Worm (Caenorhabditis elegans): ENCODE data around the gene R05A10.2.
A peak's percentile ranks its signal among the peaks of the same experiment; 100 is the strongest.

Gene R05A10.2

DNA sequence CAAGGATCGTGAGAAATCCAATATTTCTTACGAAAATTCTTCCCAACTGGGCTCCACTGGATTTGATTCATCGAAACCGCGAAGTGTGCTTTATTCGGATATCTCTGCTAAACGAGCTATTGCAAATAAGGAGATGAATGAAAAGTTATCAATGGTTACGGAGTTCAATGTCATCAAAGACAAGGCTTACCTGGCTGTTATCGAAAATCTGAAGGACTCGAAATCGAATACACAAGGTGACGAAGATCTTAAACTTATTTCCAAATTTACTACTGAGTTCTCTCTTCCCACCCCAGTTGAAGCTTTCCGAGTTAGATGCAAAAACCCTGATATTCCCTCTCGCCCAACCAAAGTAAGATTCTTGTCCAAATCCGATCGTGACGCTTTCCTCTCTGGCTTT is 9.2 kb downstream of the R05A10.2 start:
- TF ChIP-seq aly-1 (tag; optimal IDR thresholded peaks at IDR 0.05) (no peak), hmbx-1 (tag; optimal IDR thresholded peaks at IDR 0.05) (no peak), F13C5.2 (tag; optimal IDR thresholded peaks at IDR 0.05) (no peak)

ce11 chrIV:14191919-14192318 is 14.8 kb downstream of the R05A10.2 start, which contains the start of gene K01G12.22:
Gene K01G12.22 (plus strand): TSS chrIV:14192219.
- TF ChIP-seq tra-4 (tag; optimal IDR thresholded peaks at IDR 0.05) (no peak), scrt-1 (GFP tag; IDR thresholded peaks at IDR 0.05) (no peak), ceh-13 (GFP tag; optimal IDR thresholded peaks at IDR 0.05) (no peak), flt-1 (GFP tag; IDR thresholded peaks at IDR 0.05) (no peak), ets-7 (tag; optimal IDR thresholded peaks at IDR 0.05) (no peak), F13C5.2 (tag; optimal IDR thresholded peaks at IDR 0.05) (no peak), sea-1 (GFP tag; conservative IDR thresholded peaks at IDR 0.05) (no peak), ama-1 (optimal IDR thresholded peaks at IDR 0.05) (no peak), aly-1 (tag; optimal IDR thresholded peaks at IDR 0.05) (no peak), tbx-11 (GFP tag; IDR thresholded peaks at IDR 0.05) (no peak), hmg-4 (GFP tag; optimal IDR thresholded peaks at IDR 0.05) (no peak)

- no peak for TF ChIP-seq hmbx-1 (tag; optimal IDR thresholded peaks at IDR 0.05)
- no peak for TF ChIP-seq tbx-11 (GFP tag; IDR thresholded peaks at IDR 0.05)
- TF ChIP-seq flt-1 (GFP tag; IDR thresholded peaks at IDR 0.05): no peak
- no peak for TF ChIP-seq hnd-1 (tag; optimal IDR thresholded peaks at IDR 0.05)
- no peak for TF ChIP-seq ceh-36 (tag; optimal IDR thresholded peaks at IDR 0.05)
- TF ChIP-seq ets-7 (tag; optimal IDR thresholded peaks at IDR 0.05): no peak
- TF ChIP-seq sea-1 (GFP tag; conservative IDR thresholded peaks at IDR 0.05): no peak
- no peak for TF ChIP-seq aly-1 (tag; optimal IDR thresholded peaks at IDR 0.05)
- TF ChIP-seq scrt-1 (GFP tag; IDR thresholded peaks at IDR 0.05): no peak
- no peak for TF ChIP-seq hmg-4 (GFP tag; optimal IDR thresholded peaks at IDR 0.05)
- TF ChIP-seq tbx-37 (GFP tag; conservative IDR thresholded peaks at IDR 0.05): no peak
- TF ChIP-seq B0310.2 (tag; optimal IDR thresholded peaks at IDR 0.05): no peak
- TF ChIP-seq pes-1 (GFP tag; IDR thresholded peaks at IDR 0.05): no peak
- no peak for TF ChIP-seq F13C5.2 (tag; optimal IDR thresholded peaks at IDR 0.05)
- TF ChIP-seq ceh-13 (GFP tag; optimal IDR thresholded peaks at IDR 0.05): no peak
- no peak for TF ChIP-seq tra-4 (tag; optimal IDR thresholded peaks at IDR 0.05)
- no peak for TF ChIP-seq ama-1 (optimal IDR thresholded peaks at IDR 0.05)
Observed at ce11 chrIV:14193196-14193595, 16.1 kb downstream of the R05A10.2 start, which contains the start of gene K01G12.3. Gene K01G12.3 (plus strand): TSS chrIV:14193496.

DNA sequence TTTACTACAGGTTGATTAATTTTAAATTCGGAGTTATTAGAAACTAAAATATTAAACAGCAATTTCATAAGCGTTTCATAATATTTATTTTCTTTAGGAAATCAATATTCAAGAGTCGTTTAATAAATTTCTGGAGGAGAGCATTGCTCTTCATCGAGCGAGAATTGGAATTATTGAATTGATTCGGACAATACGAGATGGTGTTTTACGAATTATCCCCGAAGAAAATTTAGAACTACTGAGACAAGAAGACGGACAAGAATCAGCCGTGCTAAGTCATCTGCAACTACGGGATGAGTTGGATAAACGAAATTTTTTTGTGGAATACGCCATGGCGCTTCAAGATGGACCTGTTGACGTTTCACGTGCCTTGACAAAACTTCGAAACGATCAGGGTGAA is 17.2 kb downstream of the R05A10.2 start:
- no peak for TF ChIP-seq pes-1 (GFP tag; IDR thresholded peaks at IDR 0.05)

- TF ChIP-seq hmg-4 (GFP tag; optimal IDR thresholded peaks at IDR 0.05) (no peak), ceh-36 (tag; optimal IDR thresholded peaks at IDR 0.05) (no peak), tra-4 (tag; optimal IDR thresholded peaks at IDR 0.05) (no peak), flt-1 (GFP tag; IDR thresholded peaks at IDR 0.05) (no peak), ama-1 (optimal IDR thresholded peaks at IDR 0.05) (no peak), ets-7 (tag; optimal IDR thresholded peaks at IDR 0.05) (no peak), tbx-11 (GFP tag; IDR thresholded peaks at IDR 0.05) (no peak), tbx-37 (GFP tag; conservative IDR thresholded peaks at IDR 0.05) (no peak), pes-1 (GFP tag; IDR thresholded peaks at IDR 0.05) (no peak), scrt-1 (GFP tag; IDR thresholded peaks at IDR 0.05) (no peak), hmbx-1 (tag; optimal IDR thresholded peaks at IDR 0.05) (no peak)
Observed at ce11 chrIV:14196176-14196575, 19.1 kb downstream of the R05A10.2 start, which contains the start of gene F02H6.2. Gene F02H6.2 (plus strand): TSS chrIV:14196476.

DNA sequence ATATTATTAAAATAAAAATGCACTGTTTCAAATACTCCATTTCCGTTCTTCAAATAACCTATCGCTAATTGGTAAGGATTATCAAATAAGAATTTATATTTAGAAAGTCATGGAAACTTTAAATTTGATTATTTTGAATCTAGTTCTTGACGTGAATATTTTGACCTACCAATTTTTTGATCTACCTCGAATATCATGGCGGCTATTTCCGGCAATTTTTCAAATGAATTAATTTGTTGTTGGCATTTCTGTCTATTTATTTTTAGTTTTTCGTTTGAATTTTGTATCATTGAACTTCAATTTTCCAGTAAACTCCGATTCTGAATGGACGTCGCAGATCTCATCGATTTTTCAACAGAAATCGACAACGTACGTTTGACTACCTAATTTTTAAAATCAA is 26.1 kb downstream of the R05A10.2 start, which contains the start of gene F02H6.3:
F02H6.3 (plus strand) TSS at position 266 of the 400 bp plus-strand sequence.
- TF ChIP-seq F13C5.2 (tag; optimal IDR thresholded peaks at IDR 0.05) (no peak), flt-1 (GFP tag; IDR thresholded peaks at IDR 0.05) (no peak), sea-1 (GFP tag; conservative IDR thresholded peaks at IDR 0.05) (no peak), ama-1 (optimal IDR thresholded peaks at IDR 0.05) (no peak), pes-1 (GFP tag; IDR thresholded peaks at IDR 0.05) (no peak)

- no peak for TF ChIP-seq ama-1 (optimal IDR thresholded peaks at IDR 0.05)
Observed at ce11 chrIV:14215777-14216176, 38.7 kb downstream of the R05A10.2 start.

DNA sequence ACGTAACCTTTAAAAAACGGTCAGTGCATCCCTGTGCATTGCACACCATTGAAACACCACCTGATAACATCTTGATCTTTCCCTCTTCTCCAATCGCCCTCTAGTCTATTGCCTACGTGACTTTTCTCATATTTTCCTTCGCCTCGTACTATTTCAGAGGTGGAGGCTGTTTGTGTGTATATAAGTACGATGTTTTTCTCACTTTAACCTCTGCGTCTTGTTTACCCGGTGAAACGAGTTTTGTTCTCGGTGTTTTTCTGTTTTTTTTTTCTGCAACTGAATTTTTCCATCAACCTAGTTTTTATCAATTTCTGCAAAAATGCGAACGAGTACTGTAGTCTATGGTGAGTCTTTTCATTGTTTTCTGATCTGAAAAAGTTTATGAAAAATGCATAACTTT is 42.6 kb downstream of the R05A10.2 start, which contains the start of gene sqrd-1:
sqrd-1 (plus strand) TSS at position 158 of the 400 bp plus-strand sequence.
- no peak for TF ChIP-seq aly-1 (tag; optimal IDR thresholded peaks at IDR 0.05)
- TF ChIP-seq tra-4 (tag; optimal IDR thresholded peaks at IDR 0.05): no peak
- TF ChIP-seq hmg-4 (GFP tag; optimal IDR thresholded peaks at IDR 0.05): no peak
- TF ChIP-seq tbx-11 (GFP tag; IDR thresholded peaks at IDR 0.05): no peak
- no peak for TF ChIP-seq sea-1 (GFP tag; conservative IDR thresholded peaks at IDR 0.05)
- TF ChIP-seq ceh-36 (tag; optimal IDR thresholded peaks at IDR 0.05): no peak

DNA sequence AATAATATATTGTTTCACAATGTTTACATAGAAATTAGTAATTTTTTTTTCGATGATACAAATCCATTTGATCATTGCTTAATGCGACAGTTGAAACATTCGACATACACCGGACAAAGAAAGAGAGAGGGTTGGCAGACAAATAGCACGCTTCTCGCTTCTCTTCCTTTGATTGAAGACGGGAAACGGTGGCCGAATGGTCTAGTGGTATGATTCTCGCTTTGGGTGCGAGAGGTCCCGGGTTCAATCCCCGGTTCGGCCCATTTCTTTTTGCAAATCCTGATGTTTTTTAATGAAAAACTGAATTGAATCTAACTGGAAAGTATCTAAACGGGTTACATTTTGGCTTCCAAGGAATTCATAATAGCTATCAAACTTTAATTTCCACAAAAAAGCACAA is 47.8 kb downstream of the R05A10.2 start:
- TF ChIP-seq flt-1 (GFP tag; IDR thresholded peaks at IDR 0.05) (peak; percentile 39; the same call in 1 of the 2 replicates), ets-7 (tag; optimal IDR thresholded peaks at IDR 0.05) (no peak), sea-1 (GFP tag; conservative IDR thresholded peaks at IDR 0.05) (no peak), tra-4 (tag; optimal IDR thresholded peaks at IDR 0.05) (no peak), aly-1 (tag; optimal IDR thresholded peaks at IDR 0.05) (no peak), hnd-1 (tag; optimal IDR thresholded peaks at IDR 0.05) (peak; percentile 8), hmg-4 (GFP tag; optimal IDR thresholded peaks at IDR 0.05) (no peak), tbx-37 (GFP tag; conservative IDR thresholded peaks at IDR 0.05) (no peak), tbx-11 (GFP tag; IDR thresholded peaks at IDR 0.05) (no peak), scrt-1 (GFP tag; IDR thresholded peaks at IDR 0.05) (peak; percentile 58; the same call in 1 of the 2 replicates), F13C5.2 (tag; optimal IDR thresholded peaks at IDR 0.05) (peak; percentile 36), ceh-36 (tag; optimal IDR thresholded peaks at IDR 0.05) (no peak)

All from whole organism, early embryonic.